Fruit fly (Drosophila melanogaster): ENCODE data around the gene CG7110.
A peak's percentile ranks its signal among the peaks of the same experiment; 100 is the strongest.

Gene CG7110

DNA sequence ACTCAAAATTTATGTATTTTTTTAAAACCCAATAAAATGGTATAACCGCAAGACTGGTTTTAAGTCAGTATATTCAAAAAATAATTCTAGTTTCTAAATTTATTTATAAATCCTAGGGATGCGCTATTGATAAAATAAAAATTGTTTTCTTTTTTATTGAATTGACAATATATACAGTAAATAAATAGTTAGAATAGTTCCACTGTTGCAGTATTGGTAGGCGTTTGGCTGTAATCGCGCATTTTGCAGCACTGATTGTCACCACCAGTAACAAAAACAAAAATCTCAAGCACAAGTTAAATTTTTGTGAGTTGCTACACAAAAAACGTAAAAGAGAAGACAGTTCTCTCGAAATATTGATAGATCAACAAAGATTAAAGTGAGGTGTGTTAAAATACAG lies 29.9 kb upstream of the CG7110 start, which contains the start of gene CG31855 (continued):
- TF ChIP-seq sens-2 (GFP tag; IDR thresholded peaks at IDR 0.05) (peak; percentile 61), Fer2 (tag; optimal IDR thresholded peaks at IDR 0.05) (peak; percentile 79), Max (GFP tag; optimal IDR thresholded peaks at IDR 0.05) (peak; percentile 81), Ptx1 (GFP tag; IDR thresholded peaks at IDR 0.05) (peak; percentile 85), dpn (GFP tag; optimal IDR thresholded peaks at IDR 0.05) (peak; percentile 80 to 90), CG4854 (GFP tag; optimal IDR thresholded peaks at IDR 0.05) (peak; percentile 87), aop (GFP tag; IDR thresholded peaks at IDR 0.05) (no peak), rib (GFP tag; IDR thresholded peaks at IDR 0.05) (peak; percentile 80), Hr51 (GFP tag; optimal IDR thresholded peaks at IDR 0.05) (peak; percentile 81 to 82), CG15696 (tag; optimal IDR thresholded peaks at IDR 0.05) (peak; percentile 64), ci (GFP tag; IDR thresholded peaks at IDR 0.05) (peak; percentile 84), psq (GFP tag; optimal IDR thresholded peaks at IDR 0.05) (peak; percentile 7), nerfin-2 (GFP tag; IDR thresholded peaks at IDR 0.05; ENCODE audit: partially characterized antibody) (no peak), Neu2 (GFP tag; optimal IDR thresholded peaks at IDR 0.05; ENCODE audit: borderline replicate concordance) (no peak), CG16863 (GFP tag; optimal IDR thresholded peaks at IDR 0.05) (peak; percentile 63), sens (GFP tag) (peak; percentile 96), gfzf (GFP tag; optimal IDR thresholded peaks at IDR 0.05) (peak; percentile 22), sqz (GFP tag; optimal IDR thresholded peaks at IDR 0.05) (peak; percentile 58), Hey (tag; optimal IDR thresholded peaks at IDR 0.05) (peak; percentile 28), pan (optimal IDR thresholded peaks at IDR 0.05) (no peak), pan (GFP tag; optimal IDR thresholded peaks at IDR 0.05 in 1 of 2, IDR thresholded peaks at IDR 0.05 in 1 of 2) (peak in 1 of 2 experiments; percentile 88), Bteb2 (GFP tag; optimal IDR thresholded peaks at IDR 0.05) (peak; percentile 80), CG4730 (GFP tag; IDR thresholded peaks at IDR 0.05) (peak; percentile 77), CG4617 (GFP tag; optimal IDR thresholded peaks at IDR 0.05; ENCODE audit: borderline replicate concordance) (peak; percentile 90), Mad (GFP tag; optimal IDR thresholded peaks at IDR 0.05) (peak; percentile 76), pros (GFP tag; optimal IDR thresholded peaks at IDR 0.05) (no peak), grau (tag; optimal IDR thresholded peaks at IDR 0.05) (peak; percentile 83), Ravus (GFP tag; IDR thresholded peaks at IDR 0.05) (peak; percentile 9; the same call in 1 of the 2 replicates), CG8290 (GFP tag; optimal IDR thresholded peaks at IDR 0.05) (peak; percentile 72), CG8290 (tag; optimal IDR thresholded peaks at IDR 0.05) (no peak), her (GFP tag; optimal IDR thresholded peaks at IDR 0.05) (peak; percentile 73), fd96Cb (tag; optimal IDR thresholded peaks at IDR 0.05) (peak; percentile 61), HLHmδ (GFP tag; optimal IDR thresholded peaks at IDR 0.05) (no peak), repo (GFP tag; optimal IDR thresholded peaks at IDR 0.05) (no peak), prd (optimal IDR thresholded peaks at IDR 0.05) (no peak), prd (GFP tag; IDR thresholded peaks at IDR 0.05) (peak; percentile 83), CG16779 (GFP tag; IDR thresholded peaks at IDR 0.05) (peak; percentile 86), Xbp1 (GFP tag; optimal IDR thresholded peaks at IDR 0.05) (peak; percentile 90), twi (tag; optimal IDR thresholded peaks at IDR 0.05) (peak; percentile 36), CG12299 (tag; optimal IDR thresholded peaks at IDR 0.05) (peak; percentile 78), CG14050 (GFP tag; IDR thresholded peaks at IDR 0.05) (peak; percentile 67), CG13624 (GFP tag; optimal IDR thresholded peaks at IDR 0.05) (peak; percentile 79), CG7556 (GFP tag; optimal IDR thresholded peaks at IDR 0.05) (peak; percentile 79), CG10959 (GFP tag; IDR thresholded peaks at IDR 0.05) (peak; percentile 76), pita (GFP tag; optimal IDR thresholded peaks at IDR 0.05) (no peak), Nf-YC (tag; optimal IDR thresholded peaks at IDR 0.05) (peak; percentile 66), Mrtf (GFP tag; IDR thresholded peaks at IDR 0.05) (peak; percentile 54; the same call in 2 of the 3 replicates), Six4 (GFP tag; optimal IDR thresholded peaks at IDR 0.05) (peak; percentile 68), CG14667 (GFP tag; IDR thresholded peaks at IDR 0.05) (peak; percentile 64), CG4360 (GFP tag; IDR thresholded peaks at IDR 0.05) (no peak), da (GFP tag; optimal IDR thresholded peaks at IDR 0.05) (peak; percentile 17), Ets97D (GFP tag; optimal IDR thresholded peaks at IDR 0.05) (peak; percentile 72)
